Worm (Caenorhabditis elegans) whole organism, L1 larva: ENCODE measurements around the gene iff-2.

ENCODE experiments used
- C04F5.9 ChIP-seq: sonication (generic microtip); optimal IDR thresholded peaks from 2 replicates; lab custom pipeline; 2016; ENCODE audit warnings: missing genetic modification characterization, missing compliant biosample characterization
- C16A3.4 ChIP-seq: fragments of 150-350 bp; optimal IDR thresholded peaks from 2 replicates; lab custom pipeline; 2014; ENCODE audit warnings: missing biosample characterization, missing genetic modification characterization
- C34B4.2 ChIP-seq: sonication (generic microtip); optimal IDR thresholded peaks from 2 replicates; lab custom pipeline; 2017; ENCODE audit warnings: mild to moderate bottlenecking, missing genetic modification characterization, missing compliant biosample characterization
- F16B12.6 ChIP-seq: fragments of 150-350 bp; optimal IDR thresholded peaks from 2 replicates; lab custom pipeline; 2014; ENCODE audit warnings: missing biosample characterization, missing genetic modification characterization
- Y116A8C.19 ChIP-seq: sonication (generic microtip); optimal IDR thresholded peaks from 2 replicates; lab custom pipeline; 2016; ENCODE audit warnings: missing compliant biosample characterization, missing genetic modification characterization, borderline replicate concordance
- aha-1 ChIP-seq: fragments of 150-350 bp; optimal IDR thresholded peaks from 2 replicates; lab custom pipeline; 2014; ENCODE audit warnings: missing biosample characterization, missing genetic modification characterization
- aly-2 ChIP-seq: fragments of 150-350 bp; optimal IDR thresholded peaks from 2 replicates; lab custom pipeline; 2014; ENCODE audit warnings: missing biosample characterization, missing genetic modification characterization
- blmp-1 ChIP-seq: fragments of 150-350 bp; optimal IDR thresholded peaks from 2 replicates; lab custom pipeline; 2014; ENCODE audit warnings: missing biosample characterization, missing genetic modification characterization
- ceh-63 ChIP-seq: fragments of 200-800 bp; sonication (Bioruptor generic); optimal IDR thresholded peaks from 2 replicates; lab custom pipeline; 2018; ENCODE audit warnings: mild to moderate bottlenecking, missing genetic modification characterization, missing compliant biosample characterization
- ceh-88 ChIP-seq: fragments of 200-800 bp; sonication (Bioruptor generic); IDR thresholded peaks from 2 replicates; pipeline ENCODE4 v1.3.6; 2022; ENCODE audit warnings: missing genetic modification characterization, missing compliant biosample characterization
- ces-1 ChIP-seq: fragments of 150-350 bp; optimal IDR thresholded peaks from 2 replicates; lab custom pipeline; 2014; ENCODE audit warnings: missing biosample characterization, missing genetic modification reagents, missing genetic modification characterization
- dpl-1 ChIP-seq, 3 experiments: fragments of 150-350 bp in 2 of 3; sonication (generic microtip) in 1 of 3; optimal IDR thresholded peaks; 2 replicates each; lab custom pipeline; 2014 to 2017; ENCODE audit warnings: missing biosample characterization in 3 of 3, missing genetic modification characterization in 3 of 3, missing genetic modification reagents in 3 of 3
- dsc-1 ChIP-seq: sonication (generic microtip); optimal IDR thresholded peaks from 2 replicates; lab custom pipeline; 2016; ENCODE audit warnings: mild to moderate bottlenecking, missing genetic modification characterization, missing compliant biosample characterization
- efl-1 ChIP-seq, 4 experiments: fragments of 150-350 bp; optimal IDR thresholded peaks in 3 of 4; peaks in 1 of 4; 1 replicate in 1 of 4; 2 replicates in 3 of 4; lab custom pipeline; 2014; ENCODE audit warnings: missing biosample characterization in 2 of 4, missing genetic modification characterization in 2 of 4, missing genetic modification reagents in 2 of 4
- egl-13 ChIP-seq: sonication (generic microtip); optimal IDR thresholded peaks from 2 replicates; lab custom pipeline; 2016; ENCODE audit warnings: missing genotype, missing genetic modification reagents, missing genetic modification characterization, missing compliant biosample characterization
- egl-27 ChIP-seq, 2 experiments: fragments of 150-350 bp in 1 of 2; sonication (generic microtip); optimal IDR thresholded peaks; 3 replicates each; lab custom pipeline; 2017 to 2018; ENCODE audit warnings: missing biosample characterization in 2 of 2, missing genetic modification characterization in 2 of 2, missing genetic modification reagents in 2 of 2
- elt-2 ChIP-seq: sonication (generic microtip); optimal IDR thresholded peaks from 2 replicates; lab custom pipeline; 2016; ENCODE audit warnings: missing genetic modification characterization, mild to moderate bottlenecking, inconsistent platforms, missing compliant biosample characterization, missing genetic modification reagents
- elt-3 ChIP-seq, 6 experiments: fragments of 150-350 bp in 1 of 6; sonication (generic microtip); optimal IDR thresholded peaks; 2 replicates each; lab custom pipeline; 2017 to 2018; ENCODE audit warnings: missing biosample characterization in 6 of 6, missing genetic modification characterization in 6 of 6, inconsistent platforms in 1 of 6
- ets-5 ChIP-seq: fragments of 200-800 bp; sonication (Bioruptor generic); IDR thresholded peaks from 2 replicates; pipeline ENCODE4 v1.3.6; 2022; ENCODE audit warnings: missing genetic modification characterization, missing compliant biosample characterization
- fkh-4 ChIP-seq: sonication (generic microtip); optimal IDR thresholded peaks from 2 replicates; lab custom pipeline; 2016; ENCODE audit warnings: missing compliant biosample characterization, missing genetic modification characterization, borderline replicate concordance
- fkh-8 ChIP-seq: sonication (generic microtip); optimal IDR thresholded peaks from 2 replicates; lab custom pipeline; 2016; ENCODE audit warnings: mild to moderate bottlenecking, missing genetic modification characterization, missing compliant biosample characterization
- irx-1 ChIP-seq: sonication (generic microtip); optimal IDR thresholded peaks from 2 replicates; lab custom pipeline; 2016; ENCODE audit warnings: missing genetic modification characterization, missing compliant biosample characterization
- jun-1 ChIP-seq: fragments of 150-350 bp; optimal IDR thresholded peaks from 2 replicates; lab custom pipeline; 2014; ENCODE audit warnings: missing biosample characterization, missing genetic modification reagents, missing genetic modification characterization
- lin-14 ChIP-seq: fragments of 200-800 bp; sonication (Bioruptor generic); optimal IDR thresholded peaks from 2 replicates; lab custom pipeline; 2018; ENCODE audit warnings: mild to moderate bottlenecking, missing genetic modification characterization, moderate library complexity, missing compliant biosample characterization
- lin-15B ChIP-seq: fragments of 150-350 bp; sonication (generic microtip); optimal IDR thresholded peaks from 3 replicates; lab custom pipeline; 2014; ENCODE audit warnings: missing biosample characterization, missing genetic modification characterization
- lin-35 ChIP-seq, 2 experiments: fragments of 150-350 bp; optimal IDR thresholded peaks; 2 replicates each; lab custom pipeline; 2014; ENCODE audit warnings: missing biosample characterization in 2 of 2, missing genetic modification characterization in 2 of 2, missing genetic modification reagents in 2 of 2
- lsy-2 ChIP-seq, 2 experiments: fragments of 150-350 bp; optimal IDR thresholded peaks; 2 replicates each; lab custom pipeline; 2014; ENCODE audit warnings: missing biosample characterization in 2 of 2, missing genetic modification characterization in 2 of 2
- mep-1 ChIP-seq: fragments of 150-350 bp; optimal IDR thresholded peaks from 2 replicates; lab custom pipeline; 2014; ENCODE audit warnings: missing biosample characterization, missing genetic modification characterization
- nhr-11 ChIP-seq: fragments of 150-350 bp; optimal IDR thresholded peaks from 2 replicates; lab custom pipeline; 2014; ENCODE audit warnings: missing biosample characterization, missing genetic modification characterization
- nhr-28 ChIP-seq: fragments of 150-350 bp; optimal IDR thresholded peaks from 2 replicates; lab custom pipeline; 2014; ENCODE audit warnings: missing biosample characterization, missing genetic modification characterization
- nhr-71 ChIP-seq: sonication (generic microtip); optimal IDR thresholded peaks from 2 replicates; lab custom pipeline; 2016; ENCODE audit warnings: mild to moderate bottlenecking, missing genetic modification characterization, moderate library complexity, missing compliant biosample characterization
- nhr-84 ChIP-seq: sonication (generic microtip); optimal IDR thresholded peaks from 2 replicates; lab custom pipeline; 2017; ENCODE audit warnings: missing biosample characterization, missing genetic modification characterization
- nhr-90 ChIP-seq: sonication (generic microtip); optimal IDR thresholded peaks from 2 replicates; lab custom pipeline; 2016; ENCODE audit warnings: mild to moderate bottlenecking, missing genetic modification characterization, missing compliant biosample characterization; ENCODE audit not compliant: poor library complexity
- pqm-1 ChIP-seq: sonication (generic microtip); optimal IDR thresholded peaks from 3 replicates; lab custom pipeline; 2017; ENCODE audit warnings: missing biosample characterization, missing genetic modification characterization
- skn-1 ChIP-seq: fragments of 150-350 bp; optimal IDR thresholded peaks from 2 replicates; lab custom pipeline; 2014; ENCODE audit warnings: missing biosample characterization, missing genetic modification characterization
- snpc-4 ChIP-seq: fragments of 150-350 bp; optimal IDR thresholded peaks from 2 replicates; lab custom pipeline; 2014; ENCODE audit warnings: missing biosample characterization, missing genetic modification characterization
- snu-23 ChIP-seq: sonication (generic microtip); optimal IDR thresholded peaks from 2 replicates; lab custom pipeline; 2016; ENCODE audit warnings: missing genetic modification characterization, missing compliant biosample characterization
- sox-4 ChIP-seq: sonication (generic microtip); optimal IDR thresholded peaks from 2 replicates; lab custom pipeline; 2016; ENCODE audit warnings: missing genetic modification characterization, missing compliant biosample characterization
- swsn-7 ChIP-seq: sonication (generic microtip); optimal IDR thresholded peaks from 2 replicates; lab custom pipeline; 2016; ENCODE audit warnings: missing genetic modification characterization, missing compliant biosample characterization
- unc-30 ChIP-seq: sonication (generic microtip); optimal IDR thresholded peaks from 2 replicates; lab custom pipeline; 2017; ENCODE audit warnings: missing biosample characterization, missing genetic modification characterization
- unc-62 ChIP-seq: fragments of 150-350 bp; optimal IDR thresholded peaks from 2 replicates; lab custom pipeline; 2014; ENCODE audit warnings: missing biosample characterization, missing genetic modification reagents, missing genetic modification characterization
- unc-86 ChIP-seq: sonication (generic microtip); optimal IDR thresholded peaks from 2 replicates; lab custom pipeline; 2016; ENCODE audit warnings: missing genetic modification characterization, missing compliant biosample characterization
- xbp-1 ChIP-seq: sonication (generic microtip); optimal IDR thresholded peaks from 2 replicates; lab custom pipeline; 2016; ENCODE audit warnings: missing genetic modification characterization, missing compliant biosample characterization
- ztf-11 ChIP-seq, 2 experiments: sonication (generic microtip); optimal IDR thresholded peaks; 2 replicates each; lab custom pipeline; 2016 to 2017; ENCODE audit warnings: missing genetic modification characterization in 2 of 2, missing biosample characterization in 1 of 2, missing compliant biosample characterization in 1 of 2

iff-2 gene

DNA sequence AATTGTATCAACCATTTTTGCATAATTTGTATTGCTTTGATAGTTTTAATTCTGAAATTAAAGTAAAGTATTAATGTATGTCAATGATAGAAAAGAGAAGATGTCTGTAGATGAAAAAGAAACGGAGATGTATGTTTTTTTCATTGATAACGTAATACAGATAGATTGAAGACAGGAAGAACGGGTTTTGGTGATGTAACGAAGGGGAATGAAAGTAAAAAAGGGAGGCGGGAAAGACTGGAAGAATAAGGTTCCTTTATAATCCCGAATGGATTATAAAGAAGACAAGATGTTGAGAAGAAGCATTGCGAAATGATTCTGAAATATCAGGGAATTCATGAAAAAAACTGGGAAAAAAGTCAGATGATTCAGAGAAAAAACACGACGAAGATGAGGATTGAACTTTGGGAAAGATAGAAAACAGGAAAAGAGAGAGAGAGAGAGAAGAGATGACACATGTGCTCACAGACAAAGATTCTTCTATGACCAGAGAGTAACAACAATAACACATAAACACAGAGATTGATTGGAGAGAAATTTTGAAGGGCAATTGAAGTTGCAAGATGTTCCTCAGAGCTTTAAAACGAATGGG, 24.0 kb upstream of the iff-2 start, which contains the start of gene F54C9.11 (continued):
- TF ChIP-seq C04F5.9 (tag; lab: Kevin White, UChicago) (no peak), aly-2 (tag; lab: Kevin White, UChicago) (no peak), egl-13 (tag; lab: Kevin White, UChicago) (no peak), unc-30 (no peak), ztf-11 (tag; optimal IDR thresholded peaks at IDR 0.05; lab: Kevin White, UChicago) (no peak), pqm-1 (tag; lab: Kevin White, UChicago) (no peak), ceh-88 (GFP tag; lab: Robert Waterston, UW) (no peak), nhr-90 (tag; lab: Kevin White, UChicago) (no peak)

DNA sequence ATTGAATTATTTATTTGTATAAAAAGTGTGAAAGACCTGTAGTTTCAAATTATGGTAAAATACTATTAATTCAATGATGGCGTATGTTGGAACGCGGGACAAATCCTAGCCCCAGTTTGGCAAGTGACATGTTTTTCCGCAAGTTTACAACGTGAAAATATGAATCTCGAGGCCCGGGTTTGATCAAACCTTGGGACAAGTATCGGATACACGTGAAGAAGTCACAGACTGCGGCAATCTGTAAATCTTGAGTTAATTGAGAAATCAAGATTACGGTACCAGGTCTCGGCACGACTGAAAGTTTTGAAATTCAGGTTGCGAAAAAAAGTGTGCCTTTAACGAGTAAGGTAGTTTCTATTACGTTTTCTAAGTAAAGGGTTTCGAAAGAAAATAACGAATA, 21.9 kb upstream of the iff-2 start:
- no peak for TF ChIP-seq lin-15B (tag; lab: Kevin White, UChicago)
- TF ChIP-seq fkh-8 (tag; lab: Kevin White, UChicago), result no peak
- no peak for TF ChIP-seq snpc-4 (tag; lab: Kevin White, UChicago)
- no peak for TF ChIP-seq skn-1 (tag; lab: Kevin White, UChicago)
- no peak for TF ChIP-seq C16A3.4 (tag; lab: Kevin White, UChicago)
- TF ChIP-seq nhr-28 (tag; lab: Kevin White, UChicago), result no peak
- no peak for TF ChIP-seq aha-1 (tag; lab: Kevin White, UChicago)
- TF ChIP-seq nhr-11 (tag; lab: Kevin White, UChicago), result no peak
- TF ChIP-seq, all 84 proteins: peak for 0

DNA sequence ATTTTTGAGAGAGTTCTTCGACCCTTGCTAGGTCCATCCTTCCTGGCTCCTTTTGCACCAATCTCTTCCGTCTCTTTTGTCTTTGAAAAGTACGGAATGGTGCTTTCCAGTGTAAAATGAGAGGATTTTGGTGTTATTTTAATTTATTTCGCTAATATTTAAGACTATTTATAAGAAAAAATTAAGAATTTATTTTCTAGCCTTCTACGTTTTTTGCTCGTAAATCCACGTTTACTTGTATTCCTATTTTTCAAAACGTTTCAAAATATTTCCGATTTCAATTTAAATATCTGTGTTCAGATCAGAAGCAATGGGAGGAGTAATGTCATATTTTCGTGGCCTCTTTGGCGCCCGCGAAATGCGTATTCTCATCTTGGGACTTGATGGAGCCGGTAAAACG, 20.5 kb upstream of the iff-2 start, which contains the start of gene arl-1:
arl-1 (plus strand) TSS at position 301 of the 400 bp plus-strand sequence.
- no peak for TF ChIP-seq Y116A8C.19 (tag; lab: Kevin White, UChicago)

DNA sequence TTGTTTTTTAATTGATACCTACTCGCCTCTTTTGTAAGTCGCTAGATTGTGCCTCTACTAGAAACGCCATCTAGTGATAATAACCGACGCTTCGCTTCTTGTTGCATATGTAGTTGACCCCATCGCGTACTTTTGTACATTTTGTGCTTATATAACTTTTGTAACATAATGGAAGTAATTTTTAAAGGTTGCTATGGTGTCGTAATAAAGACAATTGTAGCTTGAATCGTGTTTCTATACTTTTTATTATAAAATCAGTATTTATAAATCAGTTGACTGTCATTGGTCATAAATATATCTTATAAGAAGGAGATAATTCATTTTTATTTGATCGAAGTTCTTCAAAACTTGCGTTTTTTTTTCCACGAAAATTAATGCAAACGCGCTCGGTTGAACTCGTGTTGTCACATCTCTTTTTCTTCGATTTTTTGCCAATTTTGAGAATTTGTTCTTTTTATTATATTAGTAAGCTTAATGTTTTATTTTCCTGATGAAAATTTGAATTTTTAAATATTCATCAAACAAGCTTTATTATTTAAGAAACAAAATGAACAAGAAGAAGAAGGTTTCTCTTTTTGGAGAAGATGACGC, 16.4 kb upstream of the iff-2 start, which contains the start of gene F54C9.9:
F54C9.9 (plus strand) TSS at position 541 of the 591 bp plus-strand sequence.
- no peak for TF ChIP-seq sox-4 (tag; lab: Kevin White, UChicago)
- peak in 1 of 2 experiments; percentile 66 for TF ChIP-seq lsy-2 (tag; optimal IDR thresholded peaks at IDR 0.05; lab: Kevin White, UChicago)
- TF ChIP-seq irx-1, result no peak
- TF ChIP-seq ceh-63 (GFP tag; lab: Kevin White, UChicago), result no peak
- no peak for TF ChIP-seq dsc-1 (tag; lab: Kevin White, UChicago)
- TF ChIP-seq nhr-84 (tag; lab: Kevin White, UChicago), result no peak
- TF ChIP-seq unc-86 (tag; lab: Kevin White, UChicago), result no peak
- TF ChIP-seq nhr-71, result peak; percentile 7
- no peak for TF ChIP-seq elt-3 (tag; optimal IDR thresholded peaks at IDR 0.05; lab: Kevin White, UChicago)
- no peak for TF ChIP-seq fkh-4 (tag; lab: Kevin White, UChicago)
- TF ChIP-seq xbp-1 (tag; lab: Kevin White, UChicago), result no peak
- no peak for TF ChIP-seq mep-1 (tag; lab: Kevin White, UChicago)
- no peak for TF ChIP-seq ces-1 (GFP tag; lab: Kevin White, UChicago)
- TF ChIP-seq egl-27 (tag; optimal IDR thresholded peaks at IDR 0.05; lab: Kevin White, UChicago), result no peak
- peak; percentile 30 for TF ChIP-seq lin-14 (GFP tag; lab: Kevin White, UChicago)
- peak; percentile 49 for TF ChIP-seq blmp-1
- no peak for TF ChIP-seq ets-5 (GFP tag; lab: Robert Waterston, UW)
- TF ChIP-seq unc-62, result no peak
- peak; percentile 5 to 64 for TF ChIP-seq lin-35 (GFP tag; optimal IDR thresholded peaks at IDR 0.05; lab: Kevin White, UChicago)
- TF ChIP-seq C16A3.4 (tag; lab: Kevin White, UChicago), result peak; percentile 33
- TF ChIP-seq swsn-7, result no peak
- no peak for TF ChIP-seq elt-2 (tag; lab: Kevin White, UChicago)
- TF ChIP-seq F16B12.6 (tag; lab: Kevin White, UChicago), result peak; percentile 1
- TF ChIP-seq C34B4.2 (tag; lab: Kevin White, UChicago), result no peak
- TF ChIP-seq snu-23 (GFP tag; lab: Kevin White, UChicago), result peak; percentile 10
- peak; percentile 21 to 44 (median 26) for TF ChIP-seq dpl-1 (GFP tag; optimal IDR thresholded peaks at IDR 0.05; lab: Kevin White, UChicago)
- TF ChIP-seq jun-1, result no peak
- TF ChIP-seq efl-1 (optimal IDR thresholded peaks at IDR 0.05; lab: Kevin White, UChicago), result peak; percentile 7 to 32
- peak; percentile 29 to 87 for TF ChIP-seq efl-1 (GFP tag; optimal IDR thresholded peaks at IDR 0.05 in 1 of 2; lab: Kevin White, UChicago)
